Fruit fly (Drosophila melanogaster): ENCODE results near the gene bdl.

The bdl gene

DNA sequence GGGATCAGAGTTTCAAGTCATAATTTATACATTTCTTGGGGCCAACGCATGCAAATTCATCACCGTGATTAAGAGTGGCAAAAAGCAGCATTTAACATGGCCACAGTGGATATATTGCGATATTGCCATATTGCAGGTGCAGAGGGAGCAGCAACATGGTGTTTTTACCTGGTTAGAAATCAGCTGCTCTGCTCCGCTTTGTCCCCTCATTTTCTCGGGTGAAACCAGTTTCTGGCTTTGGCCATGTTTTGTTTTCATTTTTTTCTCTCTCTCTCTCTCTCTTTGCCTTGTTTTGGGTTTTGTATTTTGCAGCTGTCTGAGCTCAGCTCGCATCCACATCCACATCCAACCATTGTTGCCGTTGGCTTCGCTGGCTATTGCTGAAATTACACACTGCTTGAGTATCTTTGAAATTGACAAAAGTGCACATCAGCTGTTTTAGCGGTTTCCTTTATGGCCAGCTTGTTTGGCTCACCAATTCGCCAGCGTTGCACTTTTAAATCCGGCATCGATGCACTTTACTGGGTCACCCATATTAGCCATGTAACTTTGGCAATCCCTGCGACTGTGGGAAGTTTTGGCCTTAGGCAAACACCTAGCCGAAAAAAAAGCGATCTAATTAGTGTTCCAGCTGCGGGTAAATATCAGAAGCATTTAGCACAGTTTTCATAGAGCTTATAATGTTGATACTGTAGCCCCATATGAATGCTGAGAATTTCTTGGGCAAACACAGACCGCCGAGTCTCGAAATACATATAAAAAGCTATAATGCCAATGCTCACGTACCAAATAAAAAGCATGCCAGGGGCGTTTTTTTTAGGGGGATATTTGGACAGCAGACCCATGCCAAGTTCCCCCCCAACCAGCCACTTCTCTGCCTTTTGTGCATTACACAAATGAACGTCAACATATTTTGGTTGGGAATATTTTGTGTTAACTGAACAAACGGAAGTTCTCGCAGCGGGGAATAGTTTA, 51.0 kb downstream of the bdl start (continued):
- no peak for TF ChIP-seq lov (optimal IDR thresholded peaks at IDR 0.05)
- no peak for TF ChIP-seq lov (GFP tag; IDR thresholded peaks at IDR 0.05)
- peak; percentile 81 for TF ChIP-seq sd (tag; optimal IDR thresholded peaks at IDR 0.05)
- TF ChIP-seq ind (GFP tag; optimal IDR thresholded peaks at IDR 0.05), result no peak
- TF ChIP-seq CG18619 (GFP tag; optimal IDR thresholded peaks at IDR 0.05), result no peak
- TF ChIP-seq ci (GFP tag; IDR thresholded peaks at IDR 0.05), result 0 out of 3 replicates have a peak, but pooled peaks have one; percentile 28
- TF ChIP-seq MTF-1 (GFP tag; optimal IDR thresholded peaks at IDR 0.05; ENCODE audit: borderline replicate concordance), result peak; percentile 6
- peak; percentile 83 for TF ChIP-seq nom (GFP tag; optimal IDR thresholded peaks at IDR 0.05)
- TF ChIP-seq chinmo (GFP tag; IDR thresholded peaks at IDR 0.05; ENCODE audit: partially characterized antibody), result 0 out of 4 replicates have a peak, but pooled peaks have one; percentile 29
- TF ChIP-seq z (GFP tag; IDR thresholded peaks at IDR 0.05), result no peak
- TF ChIP-seq CG10543 (GFP tag; optimal IDR thresholded peaks at IDR 0.05), result peak; percentile 25
- no peak for TF ChIP-seq disco-r (GFP tag; optimal IDR thresholded peaks at IDR 0.05)
- no peak for TF ChIP-seq Neu2 (GFP tag; optimal IDR thresholded peaks at IDR 0.05; ENCODE audit: borderline replicate concordance)
- no peak for TF ChIP-seq CG6791 (GFP tag; IDR thresholded peaks at IDR 0.05; ENCODE audit: partially characterized antibody)
- TF ChIP-seq CG7372 (GFP tag; IDR thresholded peaks at IDR 0.05), result no peak
- no peak for TF ChIP-seq ATbp (GFP tag; optimal IDR thresholded peaks at IDR 0.05)
- no peak for TF ChIP-seq abd-A (tag; optimal IDR thresholded peaks at IDR 0.05)
- TF ChIP-seq vvl (GFP tag; IDR thresholded peaks at IDR 0.05), result peak; percentile 33; the same call in 1 of the 2 replicates
- TF ChIP-seq CG2120 (GFP tag; optimal IDR thresholded peaks at IDR 0.05), result peak; percentile 1
- TF ChIP-seq CG10431 (GFP tag; optimal IDR thresholded peaks at IDR 0.05), result peak; percentile 43
- no peak for TF ChIP-seq CG15479 (GFP tag; optimal IDR thresholded peaks at IDR 0.05)
- TF ChIP-seq CG15601 (tag; optimal IDR thresholded peaks at IDR 0.05), result peak; percentile 23
- TF ChIP-seq CG14014 (GFP tag; IDR thresholded peaks at IDR 0.05), result 0 out of 2 replicates have a peak, but pooled peaks have one; percentile 26
- no peak for TF ChIP-seq fd64A (GFP tag; optimal IDR thresholded peaks at IDR 0.05)
- no peak for TF ChIP-seq CG4730 (GFP tag; IDR thresholded peaks at IDR 0.05)
- TF ChIP-seq CG6654 (GFP tag; optimal IDR thresholded peaks at IDR 0.05), result no peak
- TF ChIP-seq CG4404 (GFP tag; IDR thresholded peaks at IDR 0.05), result no peak
- peak; percentile 2 for TF ChIP-seq nerfin-1 (tag; optimal IDR thresholded peaks at IDR 0.05)
- no peak for TF ChIP-seq ap (GFP tag; IDR thresholded peaks at IDR 0.05)
- TF ChIP-seq dimm (GFP tag; IDR thresholded peaks at IDR 0.05), result no peak
- no peak for TF ChIP-seq stwl (tag; optimal IDR thresholded peaks at IDR 0.05)
- no peak for TF ChIP-seq gsb-n (tag; optimal IDR thresholded peaks at IDR 0.05)
- no peak for TF ChIP-seq CG7987 (GFP tag; optimal IDR thresholded peaks at IDR 0.05)
- no peak for TF ChIP-seq CG16863 (GFP tag; optimal IDR thresholded peaks at IDR 0.05)
- 0 out of 3 replicates have a peak, but pooled peaks have one; percentile 17 for TF ChIP-seq dysf (GFP tag; IDR thresholded peaks at IDR 0.05)
- TF ChIP-seq CG8281 (tag; optimal IDR thresholded peaks at IDR 0.05), result peak; percentile 81
- no peak for TF ChIP-seq Poxn (GFP tag; IDR thresholded peaks at IDR 0.05)
- 0 out of 2 replicates have a peak, but pooled peaks have one; percentile 27 for TF ChIP-seq chm (GFP tag; IDR thresholded peaks at IDR 0.05)
- no peak for TF ChIP-seq NK7.1 (GFP tag; optimal IDR thresholded peaks at IDR 0.05)
- TF ChIP-seq Dad (GFP tag; optimal IDR thresholded peaks at IDR 0.05), result no peak
- TF ChIP-seq trem (tag; optimal IDR thresholded peaks at IDR 0.05), result no peak
- peak; percentile 89 for TF ChIP-seq ac (GFP tag; optimal IDR thresholded peaks at IDR 0.05)
- TF ChIP-seq Dll (GFP tag; IDR thresholded peaks at IDR 0.05; ENCODE audit: partially characterized antibody), result no peak
- 0 out of 2 replicates have a peak, but pooled peaks have one; percentile 28 for TF ChIP-seq HLH3B (GFP tag; IDR thresholded peaks at IDR 0.05)
- TF ChIP-seq wdn (GFP tag; IDR thresholded peaks at IDR 0.05), result no peak
- TF ChIP-seq CG18599 (GFP tag; optimal IDR thresholded peaks at IDR 0.05), result peak; percentile 15
- TF ChIP-seq CG2199 (GFP tag; IDR thresholded peaks at IDR 0.05), result peak; percentile 29; the same call in 1 of the 3 replicates
- no peak for TF ChIP-seq emc (GFP tag; optimal IDR thresholded peaks at IDR 0.05)

All from whole organism, embryonic.